In genomic region chr2L:7574257-7575125, dm6 we compare ENCODE assay signal across 2 fruit fly cellular contexts.
TF ChIP-seq lines count a peak whose summit lies in the region.

No protein-coding gene starts in this region.

TF ChIP-seq in whole organism, embryonic, 481 proteins besides CTCF, POLR2A, EP300 and RAD21 (continued from another document):
- peak; percentile 63 for TF ChIP-seq CG4360 (GFP tag; IDR thresholded peaks at IDR 0.05; lab: Robert Waterston, UW)
TF ChIP-seq in whole organism, embryonic: peak in this region for 5.

TF ChIP-seq in whole organism, prepupa, 60 proteins besides CTCF, POLR2A, EP300 and RAD21 (continued from another document):
- TF ChIP-seq eg (GFP tag; IDR thresholded peaks at IDR 0.05; lab: Robert Waterston, UW) (0 out of 3 replicates have a peak, but pooled peaks have one; percentile 34), ss (GFP tag; optimal IDR thresholded peaks at IDR 0.05; lab: Kevin White, UChicago) (peak; percentile 6 to 33), salr (GFP tag; optimal IDR thresholded peaks at IDR 0.05; lab: Kevin White, UChicago) (no peak), Ets96B (tag; optimal IDR thresholded peaks at IDR 0.05; lab: Kevin White, UChicago) (peak; percentile 11), net (GFP tag; optimal IDR thresholded peaks at IDR 0.05; lab: Kevin White, UChicago) (peak; percentile 55), Hr39 (GFP tag; optimal IDR thresholded peaks at IDR 0.05; lab: Kevin White, UChicago) (peak; percentile 61), achi (GFP tag; optimal IDR thresholded peaks at IDR 0.05; lab: Kevin White, UChicago) (peak; percentile 61), dsx (GFP tag; optimal IDR thresholded peaks at IDR 0.05; lab: Kevin White, UChicago; ENCODE audit: poor library complexity, severe bottlenecking) (peak; percentile 98), CG34406 (GFP tag; optimal IDR thresholded peaks at IDR 0.05; lab: Kevin White, UChicago) (peak; percentile 60), CG10669 (GFP tag; optimal IDR thresholded peaks at IDR 0.05; lab: Kevin White, UChicago) (no peak), Hr4 (GFP tag; optimal IDR thresholded peaks at IDR 0.05; lab: Kevin White, UChicago) (peak; percentile 75), cyc (GFP tag; optimal IDR thresholded peaks at IDR 0.05; lab: Kevin White, UChicago) (peak; percentile 47), fd59A (GFP tag; optimal IDR thresholded peaks at IDR 0.05; lab: Kevin White, UChicago) (no peak), svp (GFP tag; lab: Kevin White, UChicago) (peak; percentile 82), fd85E (GFP tag; optimal IDR thresholded peaks at IDR 0.05; lab: Kevin White, UChicago) (no peak), CG8119 (GFP tag; IDR thresholded peaks at IDR 0.05; lab: Robert Waterston, UW) (peak; percentile 50; the same call in 1 of the 3 replicates), CG6854 (GFP tag; optimal IDR thresholded peaks at IDR 0.05; lab: Kevin White, UChicago) (peak; percentile 54), Sox15 (GFP tag; optimal IDR thresholded peaks at IDR 0.05; lab: Kevin White, UChicago) (peak; percentile 57), Sox102F (GFP tag; optimal IDR thresholded peaks at IDR 0.05; lab: Kevin White, UChicago) (peak; percentile 58), CG4318 (GFP tag; optimal IDR thresholded peaks at IDR 0.05; lab: Kevin White, UChicago) (peak; percentile 29), Gug (GFP tag; IDR thresholded peaks at IDR 0.05; lab: Robert Waterston, UW) (no peak), Blimp-1 (GFP tag; optimal IDR thresholded peaks at IDR 0.05; lab: Kevin White, UChicago) (peak; percentile 69), Sox14 (GFP tag; optimal IDR thresholded peaks at IDR 0.05; lab: Kevin White, UChicago) (peak; percentile 43), fkh (GFP tag; optimal IDR thresholded peaks at IDR 0.05; lab: Kevin White, UChicago) (no peak), CG7368 (GFP tag; optimal IDR thresholded peaks at IDR 0.05; lab: Kevin White, UChicago) (no peak), CG10631 (GFP tag; optimal IDR thresholded peaks at IDR 0.05; lab: Kevin White, UChicago) (peak; percentile 34), CG8632 (GFP tag; optimal IDR thresholded peaks at IDR 0.05; lab: Kevin White, UChicago) (peak; percentile 17), CG8319 (GFP tag; optimal IDR thresholded peaks at IDR 0.05; lab: Kevin White, UChicago) (peak; percentile 6), OdsH (GFP tag; optimal IDR thresholded peaks at IDR 0.05; lab: Kevin White, UChicago) (peak; percentile 20), pdm3 (GFP tag; optimal IDR thresholded peaks at IDR 0.05; lab: Kevin White, UChicago) (peak; percentile 46), Lpt (GFP tag; optimal IDR thresholded peaks at IDR 0.05; lab: Kevin White, UChicago) (no peak), Met (GFP tag; optimal IDR thresholded peaks at IDR 0.05; lab: Kevin White, UChicago) (peak; percentile 63), esn (GFP tag; optimal IDR thresholded peaks at IDR 0.05; lab: Kevin White, UChicago) (peak; percentile 80), CG3919 (GFP tag; optimal IDR thresholded peaks at IDR 0.05; lab: Kevin White, UChicago) (peak; percentile 41)
